Worm (Caenorhabditis elegans) whole organism, L2 larva: ENCODE results near the gene Y39G8B.2.

Source experiments
- ama-1 ChIP-seq: fragments of 150-350 bp; optimal IDR thresholded peaks from 2 replicates; lab custom pipeline; 2018; ENCODE audit warnings: inconsistent platforms
- blmp-1 ChIP-seq: sonication (generic microtip); optimal IDR thresholded peaks from 2 replicates; lab custom pipeline; 2017; ENCODE audit warnings: missing genetic modification characterization, mild to moderate bottlenecking, missing compliant biosample characterization, antibody characterized with exemption, moderate library complexity; ENCODE audit not compliant: insufficient read depth
- egl-27 ChIP-seq: sonication (generic microtip); optimal IDR thresholded peaks from 3 replicates; lab custom pipeline; 2017; ENCODE audit warnings: missing biosample characterization, missing genetic modification reagents, missing genetic modification characterization
- elt-3 ChIP-seq: sonication (generic microtip); optimal IDR thresholded peaks from 2 replicates; lab custom pipeline; 2017; ENCODE audit warnings: missing biosample characterization, missing genetic modification characterization
- nhr-11 ChIP-seq: fragments of 150-350 bp; optimal IDR thresholded peaks from 2 replicates; lab custom pipeline; 2014; ENCODE audit warnings: missing biosample characterization, missing genetic modification characterization
- nhr-25 ChIP-seq: fragments of 150-350 bp; sonication (generic microtip); optimal IDR thresholded peaks from 3 replicates; lab custom pipeline; 2014; ENCODE audit warnings: missing biosample characterization, missing genetic modification characterization
- nhr-6 ChIP-seq: fragments of 150-350 bp; optimal IDR thresholded peaks from 2 replicates; lab custom pipeline; 2014; ENCODE audit warnings: missing biosample characterization, missing genetic modification characterization
- sem-4 ChIP-seq: fragments of 150-350 bp; optimal IDR thresholded peaks from 2 replicates; lab custom pipeline; 2014; ENCODE audit warnings: missing biosample characterization, missing genetic modification reagents, missing genetic modification characterization
- snpc-4 ChIP-seq: fragments of 150-350 bp; optimal IDR thresholded peaks from 2 replicates; lab custom pipeline; 2014; ENCODE audit warnings: missing biosample characterization, missing genetic modification characterization
- unc-62 ChIP-seq: fragments of 150-350 bp; optimal IDR thresholded peaks from 2 replicates; lab custom pipeline; 2014; ENCODE audit warnings: missing biosample characterization, missing genetic modification reagents, missing genetic modification characterization
- ztf-11 ChIP-seq: sonication (generic microtip); optimal IDR thresholded peaks from 2 replicates; lab custom pipeline; 2017; ENCODE audit warnings: missing biosample characterization, missing genetic modification characterization

DNA sequence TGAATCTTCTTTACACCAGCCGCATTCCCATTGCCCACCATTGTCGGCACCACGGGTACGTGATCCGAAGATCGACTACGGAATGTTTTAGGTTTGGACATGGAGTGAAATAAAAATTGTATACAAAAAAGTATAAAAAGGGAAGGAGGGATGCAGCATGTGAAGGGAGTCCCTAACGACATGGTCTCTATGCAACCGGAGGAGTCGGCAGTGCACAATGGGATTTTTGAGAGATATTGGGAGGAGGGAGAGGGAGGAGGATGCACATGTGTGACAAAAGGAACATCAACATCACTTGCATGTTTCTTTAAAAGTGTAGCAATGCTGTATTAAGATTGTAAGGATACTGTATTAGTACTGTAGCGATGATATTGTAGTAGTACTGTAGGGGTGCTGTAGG, 36.5 kb downstream of the Y39G8B.2 start, which contains the start of gene W07G1.1:
- no peak for TF ChIP-seq unc-62
- no peak for TF ChIP-seq sem-4 (tag; lab: Kevin White, UChicago)
- TF ChIP-seq nhr-6 (tag; lab: Kevin White, UChicago): no peak
- no peak for TF ChIP-seq egl-27 (tag; lab: Kevin White, UChicago)
- no peak for TF ChIP-seq elt-3 (tag; lab: Kevin White, UChicago)
- no peak for TF ChIP-seq ztf-11 (tag; lab: Kevin White, UChicago)
- no peak for TF ChIP-seq nhr-25 (tag; lab: Kevin White, UChicago)
- no peak for TF ChIP-seq ama-1 (lab: Kevin White, UChicago)
- no peak for TF ChIP-seq blmp-1 (tag; lab: Kevin White, UChicago)
- no peak for TF ChIP-seq snpc-4
- no peak for TF ChIP-seq nhr-11 (tag; lab: Kevin White, UChicago)
